ENCODE assay signal across 3 worm cellular contexts in the genomic region with DNA sequence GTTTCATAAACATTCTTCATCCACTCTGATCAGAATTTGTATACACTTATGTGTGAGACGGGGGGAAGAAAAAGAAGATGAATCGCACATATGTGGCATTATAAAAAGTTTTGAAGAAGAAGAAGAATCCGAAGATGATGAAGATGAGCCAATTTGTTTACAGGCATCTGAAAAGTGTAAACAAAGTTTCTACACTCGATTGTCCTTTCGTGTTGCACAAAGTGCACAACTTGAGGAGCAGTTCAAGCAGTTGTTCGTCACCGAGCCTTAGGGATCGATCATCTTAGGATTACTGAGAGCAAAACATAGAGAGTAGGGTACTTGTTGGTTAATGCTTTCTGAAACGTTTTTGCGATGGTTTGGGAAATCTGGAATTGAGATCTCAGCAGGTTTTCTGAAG.
TF ChIP-seq lines count a peak whose summit lies in the region.

No protein-coding gene starts in this region.

TF ChIP-seq in whole organism, L1 larva, 84 proteins besides CTCF, POLR2A, EP300 and RAD21:
- TF ChIP-seq nhr-71 (tag; optimal IDR thresholded peaks at IDR 0.05; lab: Kevin White, UChicago) (peak; percentile 15), nhr-84 (tag; optimal IDR thresholded peaks at IDR 0.05; lab: Kevin White, UChicago) (no peak), zip-4 (GFP tag; optimal IDR thresholded peaks at IDR 0.05; lab: Kevin White, UChicago) (no peak), unc-30 (tag; optimal IDR thresholded peaks at IDR 0.05; lab: Kevin White, UChicago) (no peak), efl-3 (GFP tag; optimal IDR thresholded peaks at IDR 0.05; lab: Kevin White, UChicago) (no peak), ztf-11 (tag; optimal IDR thresholded peaks at IDR 0.05; lab: Kevin White, UChicago) (no peak), ces-1 (GFP tag; optimal IDR thresholded peaks at IDR 0.05; lab: Kevin White, UChicago) (no peak), mef-2 (tag; optimal IDR thresholded peaks at IDR 0.05; lab: Kevin White, UChicago) (no peak), irx-1 (tag; optimal IDR thresholded peaks at IDR 0.05; lab: Kevin White, UChicago) (no peak), efl-1 (optimal IDR thresholded peaks at IDR 0.05; lab: Kevin White, UChicago) (no peak), efl-1 (GFP tag; optimal IDR thresholded peaks at IDR 0.05 in 1 of 2; lab: Kevin White, UChicago) (no peak), snu-23 (GFP tag; optimal IDR thresholded peaks at IDR 0.05; lab: Kevin White, UChicago) (no peak), unc-98 (GFP tag; IDR thresholded peaks at IDR 0.05; lab: Robert Waterston, UW) (no peak), nhr-47 (tag; optimal IDR thresholded peaks at IDR 0.05; lab: Kevin White, UChicago) (no peak), rnt-1 (tag; optimal IDR thresholded peaks at IDR 0.05; lab: Kevin White, UChicago) (peak; percentile 31), sox-4 (tag; optimal IDR thresholded peaks at IDR 0.05; lab: Kevin White, UChicago) (no peak), elt-2 (tag; optimal IDR thresholded peaks at IDR 0.05; lab: Kevin White, UChicago) (no peak), lin-14 (GFP tag; optimal IDR thresholded peaks at IDR 0.05; lab: Kevin White, UChicago) (peak; percentile 7), mdl-1 (tag; optimal IDR thresholded peaks at IDR 0.05; lab: Kevin White, UChicago) (no peak), C34B4.2 (tag; optimal IDR thresholded peaks at IDR 0.05; lab: Kevin White, UChicago) (no peak), egl-13 (tag; optimal IDR thresholded peaks at IDR 0.05; lab: Kevin White, UChicago) (no peak), grh-1 (GFP tag; IDR thresholded peaks at IDR 0.05; lab: Robert Waterston, UW) (no peak), pqm-1 (tag; optimal IDR thresholded peaks at IDR 0.05; lab: Kevin White, UChicago) (no peak), nhr-11 (tag; optimal IDR thresholded peaks at IDR 0.05; lab: Kevin White, UChicago) (no peak)

TF ChIP-seq in whole organism, L3 larva, 47 proteins besides CTCF, POLR2A, EP300 and RAD21:
- TF ChIP-seq elt-3 (tag; optimal IDR thresholded peaks at IDR 0.05; lab: Kevin White, UChicago) (no peak), nhr-67 (tag; optimal IDR thresholded peaks at IDR 0.05; lab: Kevin White, UChicago) (no peak), egl-27 (tag; optimal IDR thresholded peaks at IDR 0.05; lab: Kevin White, UChicago) (no peak), fkh-2 (tag; optimal IDR thresholded peaks at IDR 0.05; lab: Kevin White, UChicago) (peak; percentile 68), nhr-25 (tag; optimal IDR thresholded peaks at IDR 0.05; lab: Kevin White, UChicago) (no peak)

TF ChIP-seq in whole organism, mixed stage, embryonic, 35 proteins besides CTCF, POLR2A, EP300 and RAD21:
- TF ChIP-seq hlh-1 (tag; optimal IDR thresholded peaks at IDR 0.05; lab: Kevin White, UChicago) (peak; percentile 85), elt-1 (tag; optimal IDR thresholded peaks at IDR 0.05; lab: Kevin White, UChicago; ENCODE audit: borderline replicate concordance, insufficient read depth) (no peak), mab-5 (tag; optimal IDR thresholded peaks at IDR 0.05; lab: Kevin White, UChicago) (no peak)
